Fruit fly (Drosophila melanogaster) whole organism: ENCODE results near the gene Fibp.

Source experiments
- EcR ChIP-seq, 2 experiments: fragments of >200 bp; optimal IDR thresholded peaks; 2 replicates each; lab custom pipeline; 2017; ENCODE audit warnings: missing biosample characterization in 2 of 2, missing genetic modification characterization in 2 of 2, missing genetic modification reagents in 2 of 2
- psq ChIP-seq: fragments of >200 bp; optimal IDR thresholded peaks from 2 replicates; lab custom pipeline; 2017

dm6 chr3L:19804908-19805307 is 12.9 kb downstream of the Fibp start, which contains the start of the genes TORIP and Ccdc58:
- TF ChIP-seq psq (no peak), EcR (GFP tag; optimal IDR thresholded peaks at IDR 0.05; lab: Kevin White, UChicago) (no peak)
